Worm (Caenorhabditis elegans): ENCODE measurements around the gene spr-3.

- TF ChIP-seq pha-4 (GFP tag; IDR thresholded peaks at IDR 0.05) (no peak), pha-4 (tag; optimal IDR thresholded peaks at IDR 0.05) (no peak), aly-2 (tag; optimal IDR thresholded peaks at IDR 0.05) (no peak)
Observed at ce11 chrX:4478503-4478902, 35.4 kb upstream of the spr-3 start.

All from whole organism, L4 larva.